Fruit fly (Drosophila melanogaster) S2 (cell line): ENCODE measurements around the gene CG3408.

ENCODE experiments used
- CG8478 ChIP-seq: fragments of >200 bp; optimal IDR thresholded peaks from 2 replicates; lab custom pipeline; 2018
- CTCF ChIP-seq, 2 experiments: fragments of >200 bp; optimal IDR thresholded peaks; 2 replicates each; lab custom pipeline; 2018

DNA sequence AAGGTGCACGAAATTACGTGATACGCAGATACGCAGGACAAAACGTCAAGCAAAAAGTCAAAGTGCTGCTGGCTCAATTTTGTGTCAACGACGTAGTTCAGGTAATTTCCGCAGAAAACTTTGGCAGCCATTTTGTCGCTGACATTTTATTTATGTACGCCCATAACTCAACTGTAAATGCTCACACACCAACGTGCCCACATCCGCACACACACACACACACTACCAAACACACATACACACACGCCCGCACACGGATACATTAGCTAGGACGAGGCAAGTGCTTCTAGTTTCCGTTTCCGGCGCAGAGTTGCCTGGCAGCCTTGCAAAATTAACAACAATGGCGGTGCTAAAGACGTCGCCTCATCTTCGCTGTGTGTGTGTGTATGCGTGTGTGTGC, 16.1 kb upstream of the CG3408 start, which contains the start of gene CG33700:
- TF ChIP-seq CG8478 (lab: Kevin White, UChicago): no peak
- no peak for TF ChIP-seq CTCF (optimal IDR thresholded peaks at IDR 0.05; lab: Kevin White, UChicago)
